Worm (Caenorhabditis elegans) whole organism, L3 larva: ENCODE measurements around the gene col-10.

Experiments
- ZK546.5 ChIP-seq: sonication (generic microtip); optimal IDR thresholded peaks from 2 replicates; lab custom pipeline; 2017; ENCODE audit warnings: missing biosample characterization, missing genetic modification characterization
- egl-27 ChIP-seq: sonication (generic microtip); optimal IDR thresholded peaks from 4 replicates; lab custom pipeline; 2017; ENCODE audit warnings: missing biosample characterization, missing genetic modification reagents, missing genetic modification characterization
- elt-3 ChIP-seq, 3 experiments: fragments of 150-350 bp in 1 of 3; sonication (generic microtip) in 2 of 3; optimal IDR thresholded peaks; 2 replicates in 2 of 3; 4 replicates in 1 of 3; lab custom pipeline; 2014 to 2017; ENCODE audit warnings: missing biosample characterization in 3 of 3, missing genetic modification characterization in 3 of 3
- nhr-28 ChIP-seq: fragments of 150-350 bp; optimal IDR thresholded peaks from 2 replicates; lab custom pipeline; 2014; ENCODE audit warnings: missing biosample characterization, missing genetic modification characterization
- pha-4 ChIP-seq: fragments of 150-350 bp; optimal IDR thresholded peaks from 2 replicates; lab custom pipeline; 2014; ENCODE audit warnings: missing biosample characterization, missing genetic modification reagents, missing genetic modification characterization
- skn-1 ChIP-seq: fragments of 150-350 bp; optimal IDR thresholded peaks from 2 replicates; lab custom pipeline; 2014; ENCODE audit warnings: missing biosample characterization, missing genetic modification characterization

- no peak for TF ChIP-seq skn-1 (tag; lab: Kevin White, UChicago)
- no peak for TF ChIP-seq ZK546.5 (tag; lab: Kevin White, UChicago)
- no peak for TF ChIP-seq pha-4 (tag; lab: Kevin White, UChicago)
- TF ChIP-seq elt-3 (tag; optimal IDR thresholded peaks at IDR 0.05; lab: Kevin White, UChicago) = no peak
- TF ChIP-seq nhr-28 (tag; lab: Kevin White, UChicago) = no peak
- TF ChIP-seq egl-27 (tag; lab: Kevin White, UChicago) = no peak
Observed at ce11 chrV:9198887-9199286, 33.8 kb upstream of the col-10 start, which contains the start of gene str-177.
